Fruit fly (Drosophila melanogaster) whole organism, adult: ENCODE results near the gene CCT1.

Experiments used
- CG11617 ChIP-seq: fragments of 200-800 bp; sonication (Bioruptor generic); optimal IDR thresholded peaks from 2 replicates; lab custom pipeline; 2017; ENCODE audit warnings: mild to moderate bottlenecking, missing biosample characterization, missing genetic modification reagents, missing genetic modification characterization
- CG12768 ChIP-seq: fragments of 200-800 bp; sonication (Bioruptor generic); optimal IDR thresholded peaks from 2 replicates; lab custom pipeline; 2017; ENCODE audit warnings: missing biosample characterization, missing genetic modification characterization, mild to moderate bottlenecking, moderate library complexity, missing genetic modification reagents
- CG14711 ChIP-seq: fragments of 200-800 bp; sonication (Bioruptor generic); optimal IDR thresholded peaks from 2 replicates; lab custom pipeline; 2018; ENCODE audit warnings: missing biosample characterization, mild to moderate bottlenecking, missing genetic modification characterization, moderate library complexity
- CG33017 ChIP-seq: fragments of 200-800 bp; sonication (Bioruptor generic); optimal IDR thresholded peaks from 2 replicates; lab custom pipeline; 2018; ENCODE audit warnings: missing biosample characterization, mild to moderate bottlenecking, missing genetic modification characterization, moderate library complexity
- Crg-1 ChIP-seq: fragments of 200-800 bp; sonication (Bioruptor generic); optimal IDR thresholded peaks from 2 replicates; lab custom pipeline; 2016; ENCODE audit warnings: missing biosample characterization, missing genetic modification characterization
- Mnt ChIP-seq: fragments of 200-800 bp; sonication (Bioruptor generic); optimal IDR thresholded peaks from 2 replicates; lab custom pipeline; 2016; ENCODE audit warnings: missing biosample characterization, mild to moderate bottlenecking, missing genetic modification characterization
- cic ChIP-seq: fragments of 200-800 bp; sonication (Bioruptor generic); optimal IDR thresholded peaks from 2 replicates; lab custom pipeline; 2017; ENCODE audit warnings: missing biosample characterization, mild to moderate bottlenecking, missing genetic modification characterization, moderate library complexity
- cnc ChIP-seq, 2 experiments: fragments of >200 bp; optimal IDR thresholded peaks; 2 replicates each; lab custom pipeline; 2017
- kay ChIP-seq: fragments of 200-800 bp; sonication (Bioruptor generic); peaks from one replicate; lab custom pipeline; 2016; ENCODE audit warnings: missing biosample characterization, missing genetic modification characterization, borderline replicate concordance
- ovo ChIP-seq: fragments of 200-800 bp; sonication (Bioruptor generic); optimal IDR thresholded peaks from 2 replicates; lab custom pipeline; 2016; ENCODE audit warnings: missing biosample characterization, missing genetic modification characterization
- tj ChIP-seq: fragments of 200-800 bp; sonication (Bioruptor generic); optimal IDR thresholded peaks from 3 replicates; lab custom pipeline; 2017; ENCODE audit warnings: missing biosample characterization, mild to moderate bottlenecking, missing genetic modification characterization, moderate library complexity
- toe ChIP-seq: fragments of 200-800 bp; sonication (Bioruptor generic); optimal IDR thresholded peaks from 2 replicates; lab custom pipeline; 2016; ENCODE audit warnings: missing biosample characterization, missing genetic modification characterization

dm6 chr3R:22447195-22447873 is 43.9 kb downstream of the CCT1 start, which contains the start of gene CG34288:
- TF ChIP-seq toe (GFP tag; lab: Kevin White, UChicago) (peak; percentile 15), tj (GFP tag; lab: Kevin White, UChicago) (no peak), Mnt (GFP tag; lab: Kevin White, UChicago) (peak; percentile 75), cic (GFP tag; lab: Kevin White, UChicago) (peak; percentile 87), CG11617 (GFP tag; lab: Kevin White, UChicago) (no peak), ovo (GFP tag; lab: Kevin White, UChicago) (no peak), Crg-1 (GFP tag; lab: Kevin White, UChicago) (no peak), kay (GFP tag; lab: Kevin White, UChicago) (peak; percentile 62), CG12768 (peak; percentile 48), cnc (optimal IDR thresholded peaks at IDR 0.05; lab: Kevin White, UChicago) (no peak), CG33017 (tag; lab: Kevin White, UChicago) (peak; percentile 38), CG14711 (tag; lab: Kevin White, UChicago) (no peak)
